Fruit fly (Drosophila melanogaster) whole organism, prepupa: Measurements from ENCODE around the gene CG9727.

Experiments
- CG10631 ChIP-seq: fragments of 200-800 bp; sonication (Bioruptor generic); optimal IDR thresholded peaks from 2 replicates; lab custom pipeline; 2016; ENCODE audit warnings: missing biosample characterization, missing genetic modification characterization
- CG10669 ChIP-seq: fragments of 200-800 bp; sonication (Bioruptor generic); optimal IDR thresholded peaks from 3 replicates; lab custom pipeline; 2018; ENCODE audit warnings: missing biosample characterization, mild to moderate bottlenecking, missing genetic modification characterization, moderate library complexity
- CG11762 ChIP-seq: fragments of 200-800 bp; sonication (Bioruptor generic); optimal IDR thresholded peaks from 3 replicates; lab custom pipeline; 2016; ENCODE audit warnings: missing biosample characterization, missing genetic modification characterization; ENCODE audit not compliant: insufficient read depth
- CG11902 ChIP-seq: fragments of 200-800 bp; sonication (Bioruptor generic); optimal IDR thresholded peaks from 3 replicates; lab custom pipeline; 2016; ENCODE audit warnings: missing biosample characterization, missing genetic modification characterization
- CG15336 ChIP-seq: fragments of 200-800 bp; sonication (Bioruptor generic); IDR thresholded peaks from 2 replicates; pipeline ENCODE4 v1.3.6; 2022; ENCODE audit warnings: missing biosample characterization, missing genetic modification characterization
- CG1621 ChIP-seq: fragments of 200-800 bp; sonication (Bioruptor generic); optimal IDR thresholded peaks from 3 replicates; lab custom pipeline; 2018; ENCODE audit warnings: missing biosample characterization, mild to moderate bottlenecking, missing genetic modification characterization
- CG16779 ChIP-seq: fragments of 200-800 bp; sonication (Bioruptor generic); optimal IDR thresholded peaks from 3 replicates; lab custom pipeline; 2017; ENCODE audit warnings: missing biosample characterization, mild to moderate bottlenecking, missing genetic modification characterization
- CG31627 ChIP-seq: fragments of 200-800 bp; sonication (Bioruptor generic); optimal IDR thresholded peaks from 3 replicates; lab custom pipeline; 2016; ENCODE audit warnings: missing biosample characterization, missing genetic modification characterization
- CG32006 ChIP-seq: fragments of 200-800 bp; sonication (Bioruptor generic); optimal IDR thresholded peaks from 3 replicates; lab custom pipeline; 2017; ENCODE audit warnings: missing biosample characterization, mild to moderate bottlenecking, missing genetic modification characterization
- CG34406 ChIP-seq: fragments of 200-800 bp; sonication (Bioruptor generic); optimal IDR thresholded peaks from 3 replicates; lab custom pipeline; 2016; ENCODE audit warnings: missing biosample characterization, missing genetic modification characterization
- CG4318 ChIP-seq: fragments of 200-800 bp; sonication (Bioruptor generic); optimal IDR thresholded peaks from 3 replicates; lab custom pipeline; 2017; ENCODE audit warnings: missing biosample characterization, mild to moderate bottlenecking, missing genetic modification characterization
- CG6163 ChIP-seq: fragments of 200-800 bp; sonication (Bioruptor generic); IDR thresholded peaks from 3 replicates; pipeline ENCODE4 v1.3.6; 2022; ENCODE audit warnings: missing biosample characterization, missing genetic modification characterization
- CG6276 ChIP-seq: fragments of 200-800 bp; sonication (Bioruptor generic); optimal IDR thresholded peaks from 2 replicates; lab custom pipeline; 2017; ENCODE audit warnings: missing biosample characterization, mild to moderate bottlenecking, missing genetic modification characterization
- CG6792 ChIP-seq: fragments of 200-800 bp; sonication (Bioruptor generic); optimal IDR thresholded peaks from 3 replicates; lab custom pipeline; 2016; ENCODE audit warnings: missing biosample characterization, missing genetic modification characterization
- CG6854 ChIP-seq: fragments of 200-800 bp; sonication (Bioruptor generic); optimal IDR thresholded peaks from 2 replicates; lab custom pipeline; 2017; ENCODE audit warnings: missing biosample characterization, mild to moderate bottlenecking, missing genetic modification characterization
- CG7368 ChIP-seq: fragments of 200-800 bp; sonication (Bioruptor generic); optimal IDR thresholded peaks from 3 replicates; lab custom pipeline; 2016; ENCODE audit warnings: missing biosample characterization, missing genetic modification characterization
- CG8119 ChIP-seq: fragments of 200-800 bp; sonication (Bioruptor generic); IDR thresholded peaks from 3 replicates; pipeline ENCODE4 v1.3.6; 2022; ENCODE audit warnings: missing biosample characterization, missing genetic modification characterization
- CG8319 ChIP-seq: fragments of 200-800 bp; sonication (Bioruptor generic); optimal IDR thresholded peaks from 3 replicates; lab custom pipeline; 2016; ENCODE audit warnings: missing biosample characterization, missing genetic modification characterization
- CG8632 ChIP-seq: fragments of 200-800 bp; sonication (Bioruptor generic); optimal IDR thresholded peaks from 3 replicates; lab custom pipeline; 2016; ENCODE audit warnings: missing biosample characterization, missing genetic modification characterization
- CG9139 ChIP-seq: fragments of 200-800 bp; sonication (Bioruptor generic); optimal IDR thresholded peaks from 3 replicates; lab custom pipeline; 2017; ENCODE audit warnings: missing biosample characterization, mild to moderate bottlenecking, missing genetic modification characterization
- Eip75B ChIP-seq: fragments of 200-800 bp; sonication (Bioruptor generic); optimal IDR thresholded peaks from 3 replicates; lab custom pipeline; 2016; ENCODE audit warnings: missing biosample characterization, missing genetic modification characterization
- Eip78C ChIP-seq: fragments of 200-800 bp; sonication (Bioruptor generic); peaks from one replicate; lab custom pipeline; 2016; ENCODE audit warnings: missing biosample characterization, missing genetic modification characterization
- Ets96B ChIP-seq: fragments of 200-800 bp; optimal IDR thresholded peaks from 2 replicates; lab custom pipeline; 2019; ENCODE audit warnings: missing biosample characterization, mild to moderate bottlenecking, missing genetic modification characterization, moderate library complexity
- Hr4 ChIP-seq: fragments of 200-800 bp; sonication (Bioruptor generic); optimal IDR thresholded peaks from 3 replicates; lab custom pipeline; 2016; ENCODE audit warnings: missing biosample characterization, missing genetic modification characterization
- Lpt ChIP-seq: fragments of 200-800 bp; sonication (Bioruptor generic); optimal IDR thresholded peaks from 3 replicates; lab custom pipeline; 2016; ENCODE audit warnings: missing biosample characterization, missing genetic modification characterization
- Met ChIP-seq: fragments of 200-800 bp; sonication (Bioruptor generic); optimal IDR thresholded peaks from 3 replicates; lab custom pipeline; 2016; ENCODE audit warnings: missing biosample characterization, missing genetic modification characterization
- OdsH ChIP-seq: fragments of 200-800 bp; sonication (Bioruptor generic); optimal IDR thresholded peaks from 3 replicates; lab custom pipeline; 2016; ENCODE audit warnings: missing biosample characterization, missing genetic modification characterization
- Smox ChIP-seq: fragments of 200-800 bp; sonication (Bioruptor generic); optimal IDR thresholded peaks from 3 replicates; lab custom pipeline; 2016; ENCODE audit warnings: missing biosample characterization, missing genetic modification characterization
- Sox102F ChIP-seq: fragments of 200-800 bp; sonication (Bioruptor generic); optimal IDR thresholded peaks from 2 replicates; lab custom pipeline; 2016; ENCODE audit warnings: missing biosample characterization, mild to moderate bottlenecking, missing genetic modification characterization
- Sox14 ChIP-seq: fragments of 200-800 bp; sonication (Bioruptor generic); optimal IDR thresholded peaks from 3 replicates; lab custom pipeline; 2016; ENCODE audit warnings: missing biosample characterization, missing genetic modification characterization
- Sox15 ChIP-seq: fragments of 200-800 bp; sonication (Bioruptor generic); optimal IDR thresholded peaks from 3 replicates; lab custom pipeline; 2016; ENCODE audit warnings: missing biosample characterization, missing genetic modification characterization
- acj6 ChIP-seq: fragments of 200-800 bp; sonication (Bioruptor generic); optimal IDR thresholded peaks from 3 replicates; lab custom pipeline; 2016; ENCODE audit warnings: missing biosample characterization, missing genetic modification characterization
- dac ChIP-seq: fragments of 200-800 bp; sonication (Bioruptor generic); optimal IDR thresholded peaks from 2 replicates; lab custom pipeline; 2017; ENCODE audit warnings: missing biosample characterization, mild to moderate bottlenecking, missing genetic modification characterization
- dsx ChIP-seq: fragments of 200-800 bp; optimal IDR thresholded peaks from 3 replicates; lab custom pipeline; 2019; ENCODE audit warnings: missing biosample characterization, mild to moderate bottlenecking, missing genetic modification characterization, moderate library complexity; ENCODE audit not compliant: poor library complexity, severe bottlenecking
- esn ChIP-seq: fragments of 200-800 bp; sonication (Bioruptor generic); optimal IDR thresholded peaks from 2 replicates; lab custom pipeline; 2016; ENCODE audit warnings: missing biosample characterization, mild to moderate bottlenecking, missing genetic modification characterization, moderate library complexity
- fd59A ChIP-seq: fragments of 200-800 bp; sonication (Bioruptor generic); optimal IDR thresholded peaks from 2 replicates; lab custom pipeline; 2017; ENCODE audit warnings: missing biosample characterization, mild to moderate bottlenecking, missing genetic modification characterization, missing genetic modification reagents
- fd85E ChIP-seq: fragments of 200-800 bp; sonication (Bioruptor generic); optimal IDR thresholded peaks from 3 replicates; lab custom pipeline; 2016; ENCODE audit warnings: missing biosample characterization, missing genetic modification characterization
- fkh ChIP-seq: fragments of 200-800 bp; sonication (Bioruptor generic); optimal IDR thresholded peaks from 3 replicates; lab custom pipeline; 2017; ENCODE audit warnings: missing biosample characterization, mild to moderate bottlenecking, missing genetic modification characterization, moderate library complexity
- lz ChIP-seq: fragments of 200-800 bp; sonication (Bioruptor generic); optimal IDR thresholded peaks from 3 replicates; lab custom pipeline; 2016; ENCODE audit warnings: missing biosample characterization, missing genetic modification characterization
- pdm3 ChIP-seq: fragments of 200-800 bp; sonication (Bioruptor generic); optimal IDR thresholded peaks from 3 replicates; lab custom pipeline; 2016; ENCODE audit warnings: missing biosample characterization, missing genetic modification characterization
- salr ChIP-seq, 2 experiments: fragments of 200-800 bp; sonication (Bioruptor generic); optimal IDR thresholded peaks; 3 replicates each; lab custom pipeline; 2016 to 2018; ENCODE audit warnings: missing biosample characterization in 2 of 2, missing genetic modification characterization in 2 of 2, mild to moderate bottlenecking in 1 of 2
- spab ChIP-seq: fragments of 200-800 bp; sonication (Bioruptor generic); optimal IDR thresholded peaks from 2 replicates; lab custom pipeline; 2017; ENCODE audit warnings: missing biosample characterization, mild to moderate bottlenecking, missing genetic modification characterization, missing genetic modification reagents
- ss ChIP-seq, 2 experiments: fragments of 200-800 bp; sonication (Bioruptor generic); optimal IDR thresholded peaks; 2 replicates in 1 of 2; 3 replicates in 1 of 2; lab custom pipeline; 2017 to 2018; ENCODE audit warnings: mild to moderate bottlenecking in 2 of 2, missing biosample characterization in 2 of 2, missing genetic modification characterization in 2 of 2, moderate library complexity in 1 of 2
- topi ChIP-seq: fragments of 200-800 bp; sonication (Bioruptor generic); optimal IDR thresholded peaks from 3 replicates; lab custom pipeline; 2016; ENCODE audit warnings: missing biosample characterization, missing genetic modification characterization

The CG9727 gene

dm6 chr3R:6410412-6411225, 45.9 kb downstream of the CG9727 start (continued):
- TF ChIP-seq CG32006 (GFP tag; lab: Kevin White, UChicago) (peak; percentile 96), salr (GFP tag; optimal IDR thresholded peaks at IDR 0.05; lab: Kevin White, UChicago) (peak; percentile 65 to 94), CG6792 (GFP tag; lab: Kevin White, UChicago) (peak; percentile 81), Smox (GFP tag; lab: Kevin White, UChicago) (peak; percentile 77), CG6276 (peak; percentile 86), Eip78C (peak; percentile 97), CG31627 (GFP tag; lab: Kevin White, UChicago) (peak; percentile 77), dac (GFP tag; lab: Kevin White, UChicago) (peak; percentile 76), CG6163 (GFP tag; lab: Robert Waterston, UW) (peak; percentile 82), pdm3 (GFP tag; lab: Kevin White, UChicago) (peak; percentile 87), Sox14 (GFP tag; lab: Kevin White, UChicago) (peak; percentile 87), esn (GFP tag; lab: Kevin White, UChicago) (peak; percentile 86), Lpt (peak; percentile 74), CG1621 (tag; lab: Kevin White, UChicago) (peak; percentile 63), fd85E (peak; percentile 24), Hr4 (GFP tag; lab: Kevin White, UChicago) (peak; percentile 94), CG15336 (GFP tag; lab: Robert Waterston, UW) (peak; percentile 82), ss (GFP tag; optimal IDR thresholded peaks at IDR 0.05; lab: Kevin White, UChicago) (peak; percentile 80 to 90), CG34406 (GFP tag; lab: Kevin White, UChicago) (peak; percentile 79), acj6 (GFP tag; lab: Kevin White, UChicago) (peak; percentile 86), lz (GFP tag; lab: Kevin White, UChicago) (peak; percentile 79), CG8632 (peak; percentile 79), CG6854 (GFP tag; lab: Kevin White, UChicago) (no peak), CG4318 (GFP tag; lab: Kevin White, UChicago) (peak; percentile 89), CG9139 (GFP tag; lab: Kevin White, UChicago) (peak; percentile 81), dsx (GFP tag; lab: Kevin White, UChicago) (peak; percentile 99), CG11902 (GFP tag; lab: Kevin White, UChicago) (peak; percentile 60), Sox15 (GFP tag; lab: Kevin White, UChicago) (peak; percentile 73), Eip75B (GFP tag; lab: Kevin White, UChicago) (peak; percentile 86), CG10669 (GFP tag; lab: Kevin White, UChicago) (peak; percentile 83), CG10631 (GFP tag; lab: Kevin White, UChicago) (peak; percentile 87), fd59A (GFP tag; lab: Kevin White, UChicago) (peak; percentile 83), CG8319 (GFP tag; lab: Kevin White, UChicago) (peak; percentile 72), CG8119 (GFP tag; lab: Robert Waterston, UW) (peak; percentile 84), Met (GFP tag; lab: Kevin White, UChicago) (peak; percentile 79), topi (GFP tag; lab: Kevin White, UChicago) (peak; percentile 75), Sox102F (GFP tag; lab: Kevin White, UChicago) (peak; percentile 75)

- TF ChIP-seq fd59A (GFP tag; lab: Kevin White, UChicago) = no peak
- TF ChIP-seq OdsH (GFP tag; lab: Kevin White, UChicago) = no peak
- TF ChIP-seq fd85E = no peak
- TF ChIP-seq spab (GFP tag; lab: Kevin White, UChicago) = peak; percentile 42
- peak; percentile 45 for TF ChIP-seq CG16779 (tag; lab: Kevin White, UChicago)
- peak; percentile 76 to 80 for TF ChIP-seq ss (GFP tag; optimal IDR thresholded peaks at IDR 0.05; lab: Kevin White, UChicago)
- TF ChIP-seq CG8632 = peak; percentile 13
- TF ChIP-seq Sox15 (GFP tag; lab: Kevin White, UChicago) = no peak
- TF ChIP-seq CG6163 (GFP tag; lab: Robert Waterston, UW) = peak; percentile 87
- peak; percentile 93 for TF ChIP-seq dsx (GFP tag; lab: Kevin White, UChicago)
- peak; percentile 50 for TF ChIP-seq Lpt
- no peak for TF ChIP-seq CG31627 (GFP tag; lab: Kevin White, UChicago)
- TF ChIP-seq CG15336 (GFP tag; lab: Robert Waterston, UW) = peak; percentile 25; the same call in 1 of the 2 replicates
- peak; percentile 19 for TF ChIP-seq Ets96B (tag; lab: Kevin White, UChicago)
- TF ChIP-seq CG10669 (GFP tag; lab: Kevin White, UChicago) = no peak
- TF ChIP-seq fkh (GFP tag; lab: Kevin White, UChicago) = peak; percentile 65
- peak; percentile 44 for TF ChIP-seq Eip75B (GFP tag; lab: Kevin White, UChicago)
- TF ChIP-seq CG11762 (GFP tag; lab: Kevin White, UChicago) = peak; percentile 10
- no peak for TF ChIP-seq CG6792 (GFP tag; lab: Kevin White, UChicago)
- TF ChIP-seq CG7368 (GFP tag; lab: Kevin White, UChicago) = peak; percentile 12
- peak; percentile 68 for TF ChIP-seq CG6854 (GFP tag; lab: Kevin White, UChicago)
- peak; percentile 22 for TF ChIP-seq CG34406 (GFP tag; lab: Kevin White, UChicago)
- peak; percentile 69 for TF ChIP-seq CG9139 (GFP tag; lab: Kevin White, UChicago)
- peak; percentile 41 for TF ChIP-seq Eip78C
- no peak for TF ChIP-seq pdm3 (GFP tag; lab: Kevin White, UChicago)
- no peak for TF ChIP-seq topi (GFP tag; lab: Kevin White, UChicago)
- TF ChIP-seq CG1621 (tag; lab: Kevin White, UChicago) = peak; percentile 53
Measured at dm6 chr3R:6409153-6409571, 47.3 kb downstream of the CG9727 start.
